Worm (Caenorhabditis elegans): ENCODE data around the gene clc-20.

DNA sequence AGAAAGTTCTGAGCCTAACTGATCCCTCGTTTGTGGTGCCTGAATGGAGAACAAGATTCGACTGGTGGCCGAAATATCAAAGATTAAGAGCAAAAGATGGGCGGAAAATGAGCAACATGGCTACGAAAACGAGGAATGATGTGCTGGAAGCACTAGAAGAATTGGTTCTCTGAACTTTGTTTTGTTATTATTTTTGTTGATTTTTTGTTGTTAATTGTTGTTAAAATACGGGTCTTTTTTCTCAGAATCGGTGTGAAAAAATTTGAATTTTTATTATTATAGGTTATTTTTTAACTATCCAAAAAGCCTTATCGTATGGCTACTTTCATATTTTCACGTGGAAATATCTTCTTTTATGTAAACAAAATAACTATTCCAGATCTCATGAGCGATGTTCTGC, 16.1 kb upstream of the clc-20 start, which contains the start of gene K02F3.12:
- TF ChIP-seq skn-1 (tag; optimal IDR thresholded peaks at IDR 0.05) (no peak), egl-27 (tag; optimal IDR thresholded peaks at IDR 0.05) (no peak), dpl-1 (GFP tag; optimal IDR thresholded peaks at IDR 0.05) (no peak), unc-62 (GFP tag; optimal IDR thresholded peaks at IDR 0.05) (no peak), unc-86 (tag; optimal IDR thresholded peaks at IDR 0.05) (no peak), ceh-8 (GFP tag; optimal IDR thresholded peaks at IDR 0.05) (no peak), ceh-88 (GFP tag; IDR thresholded peaks at IDR 0.05) (no peak), grh-1 (GFP tag; IDR thresholded peaks at IDR 0.05) (no peak), lin-39 (tag; optimal IDR thresholded peaks at IDR 0.05) (no peak), nhr-71 (tag; optimal IDR thresholded peaks at IDR 0.05) (no peak), fos-1 (tag; optimal IDR thresholded peaks at IDR 0.05) (no peak), mdl-1 (tag; optimal IDR thresholded peaks at IDR 0.05) (no peak), nhr-11 (tag; optimal IDR thresholded peaks at IDR 0.05) (no peak), lsy-2 (tag; optimal IDR thresholded peaks at IDR 0.05) (no peak)

Measured in whole organism, L1 larva.